Fruit fly (Drosophila melanogaster): ENCODE data around the gene CG32638.

CG32638 gene

DNA sequence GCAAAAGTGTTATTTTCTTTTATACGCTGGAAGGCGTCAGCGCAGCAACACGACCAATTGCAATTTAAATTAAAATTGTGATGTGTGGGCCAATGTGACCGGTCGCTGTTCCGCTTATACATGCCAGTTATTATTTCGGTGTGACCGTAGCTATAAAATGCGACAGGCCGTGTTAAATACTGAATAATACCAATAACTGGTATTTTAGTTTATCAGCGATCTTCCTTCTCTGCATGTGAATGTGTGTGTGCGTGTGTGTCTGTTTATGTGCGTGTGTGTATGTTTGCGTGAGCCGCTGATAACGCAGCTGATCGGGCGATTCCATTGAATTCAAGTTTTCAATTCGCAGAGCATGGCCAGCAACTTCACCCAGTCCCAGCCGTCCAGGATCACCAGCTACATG lies at the start of gene CG32638, which contains the start of the genes CG15717 and MFS10 (continued):
- no peak for TF ChIP-seq fd96Cb (tag; optimal IDR thresholded peaks at IDR 0.05)
- no peak for TF ChIP-seq CG10321 (GFP tag; IDR thresholded peaks at IDR 0.05)
- no peak for TF ChIP-seq CG8478 (optimal IDR thresholded peaks at IDR 0.05)
- peak; percentile 50 for TF ChIP-seq nmo (GFP tag; optimal IDR thresholded peaks at IDR 0.05)
- TF ChIP-seq zen (tag; optimal IDR thresholded peaks at IDR 0.05): peak; percentile 32
- TF ChIP-seq CG3163 (GFP tag; optimal IDR thresholded peaks at IDR 0.05): no peak
- TF ChIP-seq sd (tag; optimal IDR thresholded peaks at IDR 0.05): peak; percentile 59
- TF ChIP-seq CG13624 (GFP tag; optimal IDR thresholded peaks at IDR 0.05): peak; percentile 19
- no peak for TF ChIP-seq H15 (GFP tag; IDR thresholded peaks at IDR 0.05)
- TF ChIP-seq Ets97D (GFP tag; optimal IDR thresholded peaks at IDR 0.05): peak; percentile 85
- no peak for TF ChIP-seq HLH3B (GFP tag; IDR thresholded peaks at IDR 0.05)
- TF ChIP-seq Abd-B (GFP tag; optimal IDR thresholded peaks at IDR 0.05): peak; percentile 6
- peak; percentile 28 for TF ChIP-seq mirr (GFP tag; optimal IDR thresholded peaks at IDR 0.05)
- TF ChIP-seq pho (GFP tag; optimal IDR thresholded peaks at IDR 0.05): no peak
- TF ChIP-seq Lim3 (GFP tag; IDR thresholded peaks at IDR 0.05): no peak
- TF ChIP-seq MESR4 (GFP tag; optimal IDR thresholded peaks at IDR 0.05): peak; percentile 80
- no peak for TF ChIP-seq CG10462 (GFP tag; optimal IDR thresholded peaks at IDR 0.05)
- TF ChIP-seq unpg (GFP tag; optimal IDR thresholded peaks at IDR 0.05): peak; percentile 21
- peak; percentile 78 for TF ChIP-seq stwl (tag; optimal IDR thresholded peaks at IDR 0.05)
- TF ChIP-seq CG6765 (GFP tag; optimal IDR thresholded peaks at IDR 0.05): no peak
- TF ChIP-seq Myb (GFP tag; optimal IDR thresholded peaks at IDR 0.05): peak; percentile 58
- no peak for TF ChIP-seq Fer3 (tag; optimal IDR thresholded peaks at IDR 0.05)
- peak; percentile 3 for TF ChIP-seq Meics (GFP tag; optimal IDR thresholded peaks at IDR 0.05)
- TF ChIP-seq CG17186 (GFP tag; optimal IDR thresholded peaks at IDR 0.05): peak; percentile 54
- TF ChIP-seq bcd (GFP tag; optimal IDR thresholded peaks at IDR 0.05): no peak
- peak; percentile 38 for TF ChIP-seq CG7987 (GFP tag; optimal IDR thresholded peaks at IDR 0.05)
- no peak for TF ChIP-seq MTF-1 (GFP tag; optimal IDR thresholded peaks at IDR 0.05; ENCODE audit: borderline replicate concordance)
- TF ChIP-seq Optix (GFP tag; IDR thresholded peaks at IDR 0.05): no peak
- no peak for TF ChIP-seq corto (GFP tag; optimal IDR thresholded peaks at IDR 0.05)
- TF ChIP-seq CG1832 (GFP tag; optimal IDR thresholded peaks at IDR 0.05): no peak
- TF ChIP-seq CG18599 (GFP tag; optimal IDR thresholded peaks at IDR 0.05): no peak
- TF ChIP-seq Elba2 (GFP tag; optimal IDR thresholded peaks at IDR 0.05): no peak
- TF ChIP-seq dpn (GFP tag; optimal IDR thresholded peaks at IDR 0.05): peak in 1 of 2 experiments; percentile 6
- no peak for TF ChIP-seq yki (optimal IDR thresholded peaks at IDR 0.05)
- no peak for TF ChIP-seq prd (optimal IDR thresholded peaks at IDR 0.05)
- TF ChIP-seq prd (GFP tag; IDR thresholded peaks at IDR 0.05): no peak
- no peak for TF ChIP-seq HLH54F (GFP tag; optimal IDR thresholded peaks at IDR 0.05)
- no peak for TF ChIP-seq zen2 (GFP tag; IDR thresholded peaks at IDR 0.05; ENCODE audit: partially characterized antibody)
- peak; percentile 2 for TF ChIP-seq CG3995 (GFP tag; optimal IDR thresholded peaks at IDR 0.05)
- TF ChIP-seq CG14965 (GFP tag; optimal IDR thresholded peaks at IDR 0.05; ENCODE audit: borderline replicate concordance): no peak
- TF ChIP-seq Deaf1 (tag; optimal IDR thresholded peaks at IDR 0.05): peak; percentile 9
- TF ChIP-seq jing (GFP tag; optimal IDR thresholded peaks at IDR 0.05): no peak
- no peak for TF ChIP-seq dati (GFP tag; IDR thresholded peaks at IDR 0.05)
- no peak for TF ChIP-seq CG6689 (GFP tag; IDR thresholded peaks at IDR 0.05)
- no peak for TF ChIP-seq inv (GFP tag; IDR thresholded peaks at IDR 0.05; ENCODE audit: partially characterized antibody)
- TF ChIP-seq CG11504 (tag; optimal IDR thresholded peaks at IDR 0.05): peak; percentile 17
- TF ChIP-seq shn (GFP tag; optimal IDR thresholded peaks at IDR 0.05): no peak
- no peak for TF ChIP-seq otp (GFP tag; IDR thresholded peaks at IDR 0.05)
- TF ChIP-seq CG15269 (tag; optimal IDR thresholded peaks at IDR 0.05): peak; percentile 10
- TF ChIP-seq CG2116 (GFP tag; optimal IDR thresholded peaks at IDR 0.05): peak; percentile 44
- peak; percentile 60 for TF ChIP-seq CG17829 (tag; optimal IDR thresholded peaks at IDR 0.05)
- no peak for TF ChIP-seq CG32772 (GFP tag; IDR thresholded peaks at IDR 0.05)
